Worm (Caenorhabditis elegans): Measurements from ENCODE around the gene chc-1.
A peak's percentile ranks its signal among the peaks of the same experiment; 100 is the strongest.

chc-1 gene

DNA sequence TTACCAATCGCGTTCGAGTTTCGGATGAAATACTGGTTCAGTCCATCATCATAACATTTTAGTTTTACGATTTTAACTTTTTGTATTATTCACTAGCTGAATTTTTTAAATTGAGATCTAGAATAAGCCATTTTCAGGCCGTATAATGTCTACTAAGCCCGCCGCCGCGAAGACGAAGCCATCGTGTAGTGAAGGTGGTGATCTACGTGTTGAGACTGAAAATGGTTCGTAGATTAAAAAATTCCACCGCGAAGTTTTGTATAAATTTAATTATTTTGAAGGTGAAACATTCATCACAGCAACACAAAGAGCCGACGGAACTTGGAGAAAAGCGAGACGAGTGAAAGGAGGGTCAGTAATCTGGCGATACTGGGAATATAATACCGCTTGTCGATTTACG lies 6.1 kb downstream of the chc-1 start, which contains the start of gene T20G5.9:
Gene T20G5.9, plus strand, starts transcription at position 138 of the 400 bp plus-strand sequence.
- TF ChIP-seq R02D3.7 (tag; optimal IDR thresholded peaks at IDR 0.05) (no peak), Y55F3AM.14 (GFP tag; optimal IDR thresholded peaks at IDR 0.05) (no peak), F13H6.1 (tag; optimal IDR thresholded peaks at IDR 0.05) (no peak), elt-1 (tag; optimal IDR thresholded peaks at IDR 0.05) (no peak), nhr-11 (tag; optimal IDR thresholded peaks at IDR 0.05) (no peak), nhr-129 (tag; optimal IDR thresholded peaks at IDR 0.05) (no peak), fos-1 (tag; optimal IDR thresholded peaks at IDR 0.05) (no peak), ztf-4 (tag; optimal IDR thresholded peaks at IDR 0.05) (no peak), peb-1 (tag; optimal IDR thresholded peaks at IDR 0.05) (no peak), ama-1 (optimal IDR thresholded peaks at IDR 0.05) (no peak), ztf-1 (GFP tag; conservative IDR thresholded peaks at IDR 0.05) (no peak), gmeb-1 (tag; optimal IDR thresholded peaks at IDR 0.05) (no peak), nhr-77 (tag; optimal IDR thresholded peaks at IDR 0.05) (no peak), nhr-237 (tag; optimal IDR thresholded peaks at IDR 0.05) (no peak), ztf-11 (tag; optimal IDR thresholded peaks at IDR 0.05) (no peak), dmd-4 (tag; optimal IDR thresholded peaks at IDR 0.05) (no peak), unc-39 (tag; optimal IDR thresholded peaks at IDR 0.05) (no peak), sem-4 (tag; optimal IDR thresholded peaks at IDR 0.05) (no peak), C34F6.9 (tag; optimal IDR thresholded peaks at IDR 0.05) (no peak)

ce11 chrIII:10211889-10212494 lies 8.4 kb downstream of the chc-1 start, which contains the start of the genes blos-1 and best-18:
Gene blos-1 (minus strand): TSS chrIII:10211946.
Gene best-18 (plus strand): TSS chrIII:10212396.
- TF ChIP-seq unc-55 (GFP tag; optimal IDR thresholded peaks at IDR 0.05) (peak; percentile 18), lsy-2 (tag; optimal IDR thresholded peaks at IDR 0.05) (peak in 1 of 2 experiments; percentile 19), gmeb-1 (tag; optimal IDR thresholded peaks at IDR 0.05) (no peak), fos-1 (tag; optimal IDR thresholded peaks at IDR 0.05) (no peak)

ce11 chrIII:10214540-10214979 lies 10.9 kb downstream of the chc-1 start:
- peak in 1 of 2 experiments; percentile 80 for TF ChIP-seq lsy-2 (tag; optimal IDR thresholded peaks at IDR 0.05)
- TF ChIP-seq ztf-4 (tag; optimal IDR thresholded peaks at IDR 0.05), result peak; percentile 85
- TF ChIP-seq dmd-4 (tag; optimal IDR thresholded peaks at IDR 0.05), result no peak
- no peak for TF ChIP-seq nhr-23 (tag; optimal IDR thresholded peaks at IDR 0.05)
- TF ChIP-seq snpc-4 (tag; optimal IDR thresholded peaks at IDR 0.05), result no peak
- TF ChIP-seq mab-5 (tag; optimal IDR thresholded peaks at IDR 0.05), result no peak
- TF ChIP-seq alr-1 (tag; optimal IDR thresholded peaks at IDR 0.05), result no peak
- peak; percentile 71 for TF ChIP-seq F13H6.1 (tag; optimal IDR thresholded peaks at IDR 0.05)
- no peak for TF ChIP-seq ztf-11 (tag; optimal IDR thresholded peaks at IDR 0.05)
- no peak for TF ChIP-seq nhr-10 (tag; optimal IDR thresholded peaks at IDR 0.05)
- no peak for TF ChIP-seq nhr-237 (tag; optimal IDR thresholded peaks at IDR 0.05)
- no peak for TF ChIP-seq C34F6.9 (tag; optimal IDR thresholded peaks at IDR 0.05)
- no peak for TF ChIP-seq unc-62 (GFP tag; optimal IDR thresholded peaks at IDR 0.05)
- no peak for TF ChIP-seq peb-1 (tag; optimal IDR thresholded peaks at IDR 0.05)
- TF ChIP-seq skn-1 (tag; optimal IDR thresholded peaks at IDR 0.05), result no peak
- TF ChIP-seq ceh-16 (tag; optimal IDR thresholded peaks at IDR 0.05), result no peak
- no peak for TF ChIP-seq fos-1 (tag; optimal IDR thresholded peaks at IDR 0.05)
- TF ChIP-seq elt-1 (tag; optimal IDR thresholded peaks at IDR 0.05), result no peak
- no peak for TF ChIP-seq nhr-21 (tag; optimal IDR thresholded peaks at IDR 0.05)
- TF ChIP-seq sma-3 (GFP tag; optimal IDR thresholded peaks at IDR 0.05), result peak; percentile 75
- TF ChIP-seq nhr-25 (tag; optimal IDR thresholded peaks at IDR 0.05), result peak; percentile 59
- TF ChIP-seq lin-11 (tag; optimal IDR thresholded peaks at IDR 0.05), result no peak
- TF ChIP-seq ZK546.5 (tag; optimal IDR thresholded peaks at IDR 0.05), result no peak
- no peak for TF ChIP-seq unc-39 (tag; optimal IDR thresholded peaks at IDR 0.05)
- TF ChIP-seq aly-2 (tag; optimal IDR thresholded peaks at IDR 0.05), result no peak
- TF ChIP-seq mbf-1 (tag; optimal IDR thresholded peaks at IDR 0.05), result no peak
- no peak for TF ChIP-seq unc-55 (GFP tag; optimal IDR thresholded peaks at IDR 0.05)
- TF ChIP-seq ceh-82 (tag; optimal IDR thresholded peaks at IDR 0.05), result no peak
- peak; percentile 58 for TF ChIP-seq sem-4 (tag; optimal IDR thresholded peaks at IDR 0.05)
- TF ChIP-seq R02D3.7 (tag; optimal IDR thresholded peaks at IDR 0.05), result no peak
- TF ChIP-seq gmeb-1 (tag; optimal IDR thresholded peaks at IDR 0.05), result peak; percentile 32
- TF ChIP-seq elt-3 (tag; optimal IDR thresholded peaks at IDR 0.05), result no peak
- peak; percentile 45 for TF ChIP-seq blmp-1 (tag; optimal IDR thresholded peaks at IDR 0.05; ENCODE audit: insufficient read depth)
- TF ChIP-seq Y55F3AM.14 (GFP tag; optimal IDR thresholded peaks at IDR 0.05), result peak; percentile 41
- no peak for TF ChIP-seq nhr-77 (tag; optimal IDR thresholded peaks at IDR 0.05)
- peak; percentile 13 for TF ChIP-seq nhr-6 (tag; optimal IDR thresholded peaks at IDR 0.05)
- TF ChIP-seq zag-1 (tag; optimal IDR thresholded peaks at IDR 0.05), result no peak
- TF ChIP-seq lin-39 (tag; optimal IDR thresholded peaks at IDR 0.05), result no peak
- peak; percentile 8 for TF ChIP-seq sma-9 (GFP tag; optimal IDR thresholded peaks at IDR 0.05)
- no peak for TF ChIP-seq sma-9 (tag; optimal IDR thresholded peaks at IDR 0.05)
- TF ChIP-seq egl-27 (tag; optimal IDR thresholded peaks at IDR 0.05), result no peak
- no peak for TF ChIP-seq ztf-1 (GFP tag; conservative IDR thresholded peaks at IDR 0.05)
- TF ChIP-seq crh-2 (tag; optimal IDR thresholded peaks at IDR 0.05), result peak; percentile 85
- TF ChIP-seq ama-1 (optimal IDR thresholded peaks at IDR 0.05), result peak; percentile 89
- TF ChIP-seq nhr-12 (tag; optimal IDR thresholded peaks at IDR 0.05), result no peak
